Worm (Caenorhabditis elegans) whole organism, L2 larva: Measurements from ENCODE around the gene F16B12.7.

Experiments
- C34F6.9 ChIP-seq: fragments of 150-350 bp; optimal IDR thresholded peaks from 2 replicates; lab custom pipeline; 2014; ENCODE audit warnings: missing biosample characterization, missing genetic modification characterization
- F13H6.1 ChIP-seq: sonication (generic microtip); optimal IDR thresholded peaks from 2 replicates; lab custom pipeline; 2016; ENCODE audit warnings: missing genetic modification characterization, missing compliant biosample characterization
- R02D3.7 ChIP-seq: fragments of 150-350 bp; optimal IDR thresholded peaks from 2 replicates; lab custom pipeline; 2014; ENCODE audit warnings: missing biosample characterization, missing genetic modification characterization
- alr-1 ChIP-seq: fragments of 150-350 bp; optimal IDR thresholded peaks from 2 replicates; lab custom pipeline; 2014; ENCODE audit warnings: missing biosample characterization, missing genetic modification characterization
- aly-2 ChIP-seq: fragments of 150-350 bp; optimal IDR thresholded peaks from 2 replicates; lab custom pipeline; 2014; ENCODE audit warnings: missing biosample characterization, missing genetic modification characterization
- ama-1 ChIP-seq: fragments of 150-350 bp; optimal IDR thresholded peaks from 2 replicates; lab custom pipeline; 2018; ENCODE audit warnings: inconsistent platforms
- blmp-1 ChIP-seq: sonication (generic microtip); optimal IDR thresholded peaks from 2 replicates; lab custom pipeline; 2017; ENCODE audit warnings: missing genetic modification characterization, mild to moderate bottlenecking, missing compliant biosample characterization, antibody characterized with exemption, moderate library complexity; ENCODE audit not compliant: insufficient read depth
- ceh-16 ChIP-seq: fragments of 150-350 bp; optimal IDR thresholded peaks from 2 replicates; lab custom pipeline; 2014; ENCODE audit warnings: missing biosample characterization, missing genetic modification characterization
- ceh-82 ChIP-seq: fragments of 150-350 bp; optimal IDR thresholded peaks from 2 replicates; lab custom pipeline; 2014; ENCODE audit warnings: missing biosample characterization, missing genetic modification characterization
- crh-2 ChIP-seq: sonication (generic microtip); optimal IDR thresholded peaks from 2 replicates; lab custom pipeline; 2017; ENCODE audit warnings: missing biosample characterization, missing genetic modification characterization
- egl-27 ChIP-seq: sonication (generic microtip); optimal IDR thresholded peaks from 3 replicates; lab custom pipeline; 2017; ENCODE audit warnings: missing biosample characterization, missing genetic modification reagents, missing genetic modification characterization
- elt-1 ChIP-seq: fragments of 150-350 bp; optimal IDR thresholded peaks from 2 replicates; lab custom pipeline; 2014; ENCODE audit warnings: missing biosample characterization, missing genetic modification characterization
- fos-1 ChIP-seq: fragments of 150-350 bp; optimal IDR thresholded peaks from 2 replicates; lab custom pipeline; 2014; ENCODE audit warnings: missing biosample characterization, missing genetic modification characterization
- gmeb-1 ChIP-seq: fragments of 150-350 bp; optimal IDR thresholded peaks from 2 replicates; lab custom pipeline; 2014; ENCODE audit warnings: missing biosample characterization, missing genetic modification characterization
- lin-11 ChIP-seq: fragments of 150-350 bp; sonication (generic microtip); optimal IDR thresholded peaks from 2 replicates; lab custom pipeline; 2014; ENCODE audit warnings: missing biosample characterization, missing genetic modification characterization, inconsistent platforms, mixed read lengths
- lin-13 ChIP-seq: fragments of 150-350 bp; optimal IDR thresholded peaks from 2 replicates; lab custom pipeline; 2014; ENCODE audit warnings: missing biosample characterization, missing genetic modification reagents, missing genetic modification characterization
- lsy-2 ChIP-seq, 2 experiments: fragments of 150-350 bp in 1 of 2; sonication (generic microtip) in 1 of 2; optimal IDR thresholded peaks; 2 replicates each; lab custom pipeline; 2014 to 2017; ENCODE audit warnings: missing biosample characterization in 2 of 2, missing genetic modification characterization in 2 of 2
- mab-5 ChIP-seq: fragments of 150-350 bp; optimal IDR thresholded peaks from 2 replicates; lab custom pipeline; 2014; ENCODE audit warnings: missing biosample characterization, missing genetic modification characterization
- mbf-1 ChIP-seq: sonication (generic microtip); optimal IDR thresholded peaks from 2 replicates; lab custom pipeline; 2017; ENCODE audit warnings: missing biosample characterization, missing genetic modification characterization
- mdl-1 ChIP-seq, 2 experiments: fragments of 150-350 bp in 1 of 2; sonication (generic microtip) in 1 of 2; optimal IDR thresholded peaks; 2 replicates each; lab custom pipeline; 2017; ENCODE audit warnings: missing biosample characterization in 2 of 2, missing genetic modification characterization in 2 of 2
- nhr-11 ChIP-seq: fragments of 150-350 bp; optimal IDR thresholded peaks from 2 replicates; lab custom pipeline; 2014; ENCODE audit warnings: missing biosample characterization, missing genetic modification characterization
- nhr-12 ChIP-seq: fragments of 150-350 bp; optimal IDR thresholded peaks from 2 replicates; lab custom pipeline; 2014; ENCODE audit warnings: missing biosample characterization, missing genetic modification characterization
- nhr-129 ChIP-seq: fragments of 150-350 bp; optimal IDR thresholded peaks from 2 replicates; lab custom pipeline; 2014; ENCODE audit warnings: missing biosample characterization, missing genetic modification characterization
- nhr-21 ChIP-seq: fragments of 150-350 bp; optimal IDR thresholded peaks from 2 replicates; lab custom pipeline; 2014; ENCODE audit warnings: missing biosample characterization, missing genetic modification characterization
- nhr-237 ChIP-seq: fragments of 150-350 bp; optimal IDR thresholded peaks from 2 replicates; lab custom pipeline; 2014; ENCODE audit warnings: missing biosample characterization, missing genetic modification characterization
- nhr-25 ChIP-seq: fragments of 150-350 bp; sonication (generic microtip); optimal IDR thresholded peaks from 3 replicates; lab custom pipeline; 2014; ENCODE audit warnings: missing biosample characterization, missing genetic modification characterization
- nhr-6 ChIP-seq: fragments of 150-350 bp; optimal IDR thresholded peaks from 2 replicates; lab custom pipeline; 2014; ENCODE audit warnings: missing biosample characterization, missing genetic modification characterization
- nhr-77 ChIP-seq: fragments of 150-350 bp; optimal IDR thresholded peaks from 2 replicates; lab custom pipeline; 2014; ENCODE audit warnings: missing biosample characterization, missing genetic modification characterization
- peb-1 ChIP-seq: fragments of 150-350 bp; optimal IDR thresholded peaks from 2 replicates; lab custom pipeline; 2014; ENCODE audit warnings: missing biosample characterization, missing genetic modification characterization
- sem-4 ChIP-seq: fragments of 150-350 bp; optimal IDR thresholded peaks from 2 replicates; lab custom pipeline; 2014; ENCODE audit warnings: missing biosample characterization, missing genetic modification reagents, missing genetic modification characterization
- skn-1 ChIP-seq: sonication (generic microtip); optimal IDR thresholded peaks from 2 replicates; lab custom pipeline; 2017; ENCODE audit warnings: missing biosample characterization, missing genetic modification characterization
- sma-9 ChIP-seq, 2 experiments: fragments of 150-350 bp in 1 of 2; sonication (generic microtip) in 1 of 2; optimal IDR thresholded peaks; 2 replicates each; lab custom pipeline; 2014 to 2016; ENCODE audit warnings: missing genetic modification characterization in 2 of 2, mild to moderate bottlenecking in 1 of 2, missing biosample characterization in 1 of 2, missing compliant biosample characterization in 1 of 2, missing genetic modification reagents in 1 of 2, moderate library complexity in 1 of 2
- snpc-4 ChIP-seq: fragments of 150-350 bp; optimal IDR thresholded peaks from 2 replicates; lab custom pipeline; 2014; ENCODE audit warnings: missing biosample characterization, missing genetic modification characterization
- unc-39 ChIP-seq: fragments of 150-350 bp; optimal IDR thresholded peaks from 2 replicates; lab custom pipeline; 2014; ENCODE audit warnings: missing biosample characterization, missing genetic modification characterization
- unc-55 ChIP-seq: fragments of 150-350 bp; sonication (generic microtip); optimal IDR thresholded peaks from 3 replicates; lab custom pipeline; 2014; ENCODE audit warnings: missing biosample characterization, missing genetic modification reagents, missing genetic modification characterization
- unc-62 ChIP-seq: fragments of 150-350 bp; optimal IDR thresholded peaks from 2 replicates; lab custom pipeline; 2014; ENCODE audit warnings: missing biosample characterization, missing genetic modification reagents, missing genetic modification characterization
- zag-1 ChIP-seq: fragments of 150-350 bp; optimal IDR thresholded peaks from 2 replicates; lab custom pipeline; 2014; ENCODE audit warnings: missing biosample characterization, missing genetic modification characterization
- ztf-1 ChIP-seq: fragments of 200-800 bp; sonication (Bioruptor generic); conservative IDR thresholded peaks from 2 replicates; pipeline ENCODE4 v1.3.6; 2022; ENCODE audit warnings: missing genetic modification characterization, missing compliant biosample characterization
- ztf-11 ChIP-seq: sonication (generic microtip); optimal IDR thresholded peaks from 2 replicates; lab custom pipeline; 2017; ENCODE audit warnings: missing biosample characterization, missing genetic modification characterization

F16B12.7 gene

DNA sequence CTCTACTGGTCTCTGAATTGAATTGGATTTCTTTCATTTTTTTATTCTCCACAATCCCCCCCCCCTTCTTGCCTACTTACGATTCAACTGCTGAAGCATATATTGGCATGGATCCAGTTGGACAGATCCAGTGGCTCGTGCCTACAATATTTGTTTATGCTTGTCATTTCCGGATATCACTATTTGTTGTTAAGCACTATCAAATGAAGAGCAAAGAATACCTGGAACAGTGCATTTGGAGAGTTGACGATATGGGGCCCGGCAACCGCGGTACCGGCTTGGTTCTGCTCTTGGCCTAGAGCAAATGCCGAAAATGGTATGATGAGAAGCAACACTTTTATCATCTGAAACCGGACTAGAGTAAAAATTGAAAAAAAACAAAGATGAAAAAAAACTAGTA is 40.7 kb upstream of the F16B12.7 start, which contains the start of gene lgc-21:
lgc-21 (minus strand) TSS at position 344 of the 400 bp plus-strand sequence.
- TF ChIP-seq unc-39 (tag; lab: Kevin White, UChicago): no peak
- no peak for TF ChIP-seq aly-2 (tag; lab: Kevin White, UChicago)
- TF ChIP-seq gmeb-1 (tag; lab: Kevin White, UChicago): no peak
- TF ChIP-seq R02D3.7 (tag; lab: Kevin White, UChicago): no peak
- TF ChIP-seq blmp-1 (tag; lab: Kevin White, UChicago): no peak
- TF ChIP-seq ztf-1 (GFP tag; lab: Robert Waterston, UW): no peak
- TF ChIP-seq ama-1 (lab: Kevin White, UChicago): no peak
- no peak for TF ChIP-seq lin-13 (GFP tag; lab: Kevin White, UChicago)
- TF ChIP-seq mdl-1 (tag; optimal IDR thresholded peaks at IDR 0.05; lab: Kevin White, UChicago): no peak
- TF ChIP-seq sma-9 (GFP tag; optimal IDR thresholded peaks at IDR 0.05; lab: Kevin White, UChicago): no peak
- TF ChIP-seq sma-9 (tag; optimal IDR thresholded peaks at IDR 0.05; lab: Kevin White, UChicago): no peak
- no peak for TF ChIP-seq nhr-237 (tag; lab: Kevin White, UChicago)
- TF ChIP-seq ztf-11: no peak
- no peak for TF ChIP-seq C34F6.9 (tag; lab: Kevin White, UChicago)
- TF ChIP-seq nhr-12 (tag; lab: Kevin White, UChicago): no peak
- no peak for TF ChIP-seq ceh-82 (tag; lab: Kevin White, UChicago)
- no peak for TF ChIP-seq lsy-2 (tag; optimal IDR thresholded peaks at IDR 0.05; lab: Kevin White, UChicago)

DNA sequence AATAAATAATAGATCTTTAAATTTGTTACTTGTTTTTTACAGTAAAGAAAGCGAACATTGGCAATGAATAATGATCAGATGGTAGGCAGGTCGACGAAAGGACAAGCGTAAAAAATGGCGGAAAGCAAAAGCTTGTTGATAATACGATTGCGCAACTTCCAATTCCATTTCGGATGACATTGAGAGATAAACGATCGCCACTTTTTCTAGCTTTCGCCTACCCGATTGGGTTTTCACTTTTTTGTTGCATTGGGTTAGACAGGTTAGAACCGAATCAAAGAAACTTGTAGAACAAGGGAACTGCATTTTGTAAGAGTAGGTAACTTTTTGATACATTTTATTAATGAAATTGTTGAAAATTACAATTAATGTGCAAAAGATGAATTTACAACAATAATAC is 38.8 kb upstream of the F16B12.7 start:
- peak; percentile 46 for TF ChIP-seq sem-4
- peak; percentile 73 for TF ChIP-seq blmp-1 (tag; lab: Kevin White, UChicago)
- no peak for TF ChIP-seq ceh-16 (tag; lab: Kevin White, UChicago)

DNA sequence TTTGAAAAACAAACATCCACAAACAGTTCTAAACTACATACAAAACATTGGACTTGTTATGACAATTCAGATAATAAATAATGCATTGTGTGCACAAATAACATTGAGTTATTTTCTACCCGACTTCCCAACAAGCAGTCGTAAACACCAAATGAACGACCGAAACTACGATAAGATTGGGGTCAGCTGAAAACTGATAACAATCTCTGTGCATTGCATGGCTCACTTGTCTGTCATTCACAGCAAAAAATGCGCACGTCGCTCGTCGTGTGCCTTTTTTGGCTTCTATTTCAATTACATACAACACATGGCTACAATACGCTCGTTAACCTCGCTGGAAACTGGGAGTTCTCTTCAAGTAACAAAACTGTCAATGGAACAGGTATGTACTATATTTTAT is 37.4 kb upstream of the F16B12.7 start, which contains the start of gene C33G3.4:
C33G3.4 (plus strand) TSS at position 213 of the 400 bp plus-strand sequence.
- TF ChIP-seq fos-1 (tag; lab: Kevin White, UChicago): peak; percentile 64
- TF ChIP-seq zag-1: no peak
- no peak for TF ChIP-seq mab-5 (tag; lab: Kevin White, UChicago)
- no peak for TF ChIP-seq nhr-25 (tag; lab: Kevin White, UChicago)
- peak; percentile 19 for TF ChIP-seq crh-2 (tag; lab: Kevin White, UChicago)
- no peak for TF ChIP-seq alr-1 (tag; lab: Kevin White, UChicago)
- TF ChIP-seq egl-27 (tag; lab: Kevin White, UChicago): no peak
- no peak for TF ChIP-seq ztf-1 (GFP tag; lab: Robert Waterston, UW)
- no peak for TF ChIP-seq lin-13 (GFP tag; lab: Kevin White, UChicago)
- TF ChIP-seq elt-1 (tag; lab: Kevin White, UChicago): no peak
- no peak for TF ChIP-seq nhr-77 (tag; lab: Kevin White, UChicago)
- no peak for TF ChIP-seq snpc-4 (tag; lab: Kevin White, UChicago)
- TF ChIP-seq unc-39 (tag; lab: Kevin White, UChicago): no peak
- TF ChIP-seq gmeb-1 (tag; lab: Kevin White, UChicago): no peak
- TF ChIP-seq ceh-16 (tag; lab: Kevin White, UChicago): no peak
- no peak for TF ChIP-seq nhr-6 (tag; lab: Kevin White, UChicago)
- TF ChIP-seq nhr-12 (tag; lab: Kevin White, UChicago): no peak
- TF ChIP-seq skn-1: no peak
- TF ChIP-seq, all 48 proteins: peak for 2

DNA sequence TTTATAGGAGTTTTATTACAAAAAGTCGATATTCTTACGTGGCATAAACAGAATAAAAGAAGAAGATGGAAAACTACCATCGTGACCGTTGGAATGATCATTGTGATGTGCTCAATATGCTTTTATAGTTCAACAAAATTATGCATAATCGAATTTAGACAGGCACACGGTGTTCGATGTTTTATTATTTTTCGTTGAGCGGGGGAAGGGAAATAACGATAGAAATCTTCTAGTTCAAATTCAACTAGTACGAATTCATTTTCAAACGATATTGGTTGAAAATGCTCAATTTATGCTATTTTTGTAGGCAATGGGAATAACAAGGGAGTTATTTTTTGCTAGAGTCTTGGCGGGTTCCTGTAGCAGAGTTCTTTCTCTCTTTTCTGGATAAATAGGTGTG is 29.8 kb upstream of the F16B12.7 start, which contains the start of gene C33G3.5:
C33G3.5 (minus strand) TSS at position 101 of the 400 bp plus-strand sequence.
- TF ChIP-seq nhr-25 (tag; lab: Kevin White, UChicago) (no peak), elt-1 (tag; lab: Kevin White, UChicago) (no peak), nhr-6 (tag; lab: Kevin White, UChicago) (no peak), lin-11 (tag; lab: Kevin White, UChicago) (no peak), ztf-1 (GFP tag; lab: Robert Waterston, UW) (no peak), mbf-1 (tag; lab: Kevin White, UChicago) (no peak), nhr-129 (tag; lab: Kevin White, UChicago) (no peak)

DNA sequence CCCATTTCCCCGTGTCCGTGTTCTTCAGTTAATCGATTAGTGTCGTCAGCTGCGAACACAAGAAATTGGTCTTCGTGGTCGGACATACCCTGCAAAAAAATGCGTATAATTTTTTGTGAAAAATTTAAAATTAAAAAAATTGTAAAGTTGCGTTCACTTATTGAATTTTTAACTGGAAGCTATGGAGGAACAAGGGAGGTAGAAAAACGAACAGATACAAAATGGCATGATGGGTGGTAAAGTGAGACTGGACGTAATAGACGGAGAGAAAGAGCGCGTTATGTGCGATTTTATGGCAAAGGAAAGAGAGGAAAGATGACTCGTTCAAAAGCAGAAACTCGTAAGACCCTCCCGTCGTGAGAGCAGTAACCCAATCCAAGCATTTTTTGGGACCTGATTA is 24.1 kb upstream of the F16B12.7 start, which contains the start of gene C33G3.6:
C33G3.6 (minus strand) TSS at position 101 of the 400 bp plus-strand sequence.
- TF ChIP-seq alr-1 (tag; lab: Kevin White, UChicago) (no peak), lin-13 (GFP tag; lab: Kevin White, UChicago) (no peak), nhr-77 (tag; lab: Kevin White, UChicago) (no peak), nhr-21 (tag; lab: Kevin White, UChicago) (no peak), unc-55 (GFP tag; lab: Kevin White, UChicago) (no peak), F13H6.1 (tag; lab: Kevin White, UChicago) (no peak), peb-1 (tag; lab: Kevin White, UChicago) (no peak), ztf-11 (no peak), nhr-11 (no peak), sma-9 (GFP tag; optimal IDR thresholded peaks at IDR 0.05; lab: Kevin White, UChicago) (no peak), sma-9 (tag; optimal IDR thresholded peaks at IDR 0.05; lab: Kevin White, UChicago) (no peak), gmeb-1 (tag; lab: Kevin White, UChicago) (no peak), C34F6.9 (tag; lab: Kevin White, UChicago) (no peak), unc-62 (no peak)
